Fruit fly (Drosophila melanogaster) whole organism, embryonic: ENCODE data around the gene Rnmt.
A peak's percentile ranks its signal among the peaks of the same experiment; 100 is the strongest.

Experiments
- Asciz ChIP-seq: fragments of 200-800 bp; sonication (Bioruptor generic); optimal IDR thresholded peaks from 2 replicates; lab custom pipeline; 2017; ENCODE audit warnings: missing biosample characterization, mild to moderate bottlenecking, missing genetic modification characterization, missing genetic modification reagents
- Bteb2 ChIP-seq: fragments of 200-800 bp; sonication (Bioruptor generic); optimal IDR thresholded peaks from 2 replicates; lab custom pipeline; 2016; ENCODE audit warnings: missing biosample characterization, missing genetic modification characterization
- CG1024 ChIP-seq: fragments of 200-800 bp; sonication (Bioruptor generic); IDR thresholded peaks from 2 replicates; pipeline ENCODE4 v1.3.6; 2022; ENCODE audit warnings: missing biosample characterization, missing genetic modification characterization
- CG12104 ChIP-seq: fragments of 200-800 bp; sonication (Bioruptor generic); optimal IDR thresholded peaks from 3 replicates; lab custom pipeline; 2016; ENCODE audit warnings: missing biosample characterization, missing genetic modification characterization
- CG12155 ChIP-seq: fragments of 200-800 bp; sonication (Bioruptor generic); optimal IDR thresholded peaks from 3 replicates; lab custom pipeline; 2016; ENCODE audit warnings: missing biosample characterization, missing genetic modification characterization
- CG1603 ChIP-seq: fragments of 200-800 bp; sonication (Bioruptor generic); optimal IDR thresholded peaks from 2 replicates; lab custom pipeline; 2019; ENCODE audit warnings: missing biosample characterization, mild to moderate bottlenecking, missing genetic modification characterization, moderate library complexity
- CG16779 ChIP-seq: fragments of 200-800 bp; sonication (Bioruptor generic); IDR thresholded peaks from 2 replicates; pipeline ENCODE4 v1.3.6; 2022; ENCODE audit warnings: missing biosample characterization, missing genetic modification characterization
- CG2120 ChIP-seq: fragments of 200-800 bp; sonication (Bioruptor generic); optimal IDR thresholded peaks from 3 replicates; lab custom pipeline; 2016; ENCODE audit warnings: missing biosample characterization, missing genetic modification characterization
- CG30431 ChIP-seq: fragments of 200-800 bp; sonication (Bioruptor generic); optimal IDR thresholded peaks from 2 replicates; lab custom pipeline; 2017; ENCODE audit warnings: missing biosample characterization, missing genetic modification characterization
- CG34376 ChIP-seq: fragments of 200-800 bp; sonication (Bioruptor generic); optimal IDR thresholded peaks from 2 replicates; lab custom pipeline; 2018; ENCODE audit warnings: missing biosample characterization, mild to moderate bottlenecking, missing genetic modification characterization
- CG34422 ChIP-seq: fragments of 200-800 bp; sonication (Bioruptor generic); IDR thresholded peaks from 3 replicates; pipeline ENCODE4 v1.3.6; 2022; ENCODE audit warnings: missing biosample characterization, missing genetic modification characterization
- CG4424 ChIP-seq: fragments of 200-800 bp; sonication (Bioruptor generic); optimal IDR thresholded peaks from 3 replicates; lab custom pipeline; 2016; ENCODE audit warnings: missing biosample characterization, missing genetic modification characterization
- CG4617 ChIP-seq: fragments of 200-800 bp; sonication (Bioruptor generic); optimal IDR thresholded peaks from 3 replicates; lab custom pipeline; 2016; ENCODE audit warnings: missing biosample characterization, missing genetic modification characterization, borderline replicate concordance
- CG6765 ChIP-seq: fragments of 200-800 bp; sonication (Bioruptor generic); optimal IDR thresholded peaks from 3 replicates; lab custom pipeline; 2017; ENCODE audit warnings: missing biosample characterization, mild to moderate bottlenecking, missing genetic modification characterization
- CG8359 ChIP-seq: fragments of 200-800 bp; sonication (Bioruptor generic); optimal IDR thresholded peaks from 2 replicates; lab custom pipeline; 2017; ENCODE audit warnings: missing biosample characterization, mild to moderate bottlenecking, missing genetic modification characterization, borderline replicate concordance
- CG9727 ChIP-seq: fragments of 200-800 bp; sonication (Bioruptor generic); optimal IDR thresholded peaks from 3 replicates; lab custom pipeline; 2017; ENCODE audit warnings: missing biosample characterization, mild to moderate bottlenecking, missing genetic modification characterization
- CkIIα-i1 ChIP-seq: fragments of 200-800 bp; sonication (Bioruptor generic); IDR thresholded peaks from 2 replicates; pipeline ENCODE4 v1.3.6; 2022; ENCODE audit warnings: missing biosample characterization, missing genetic modification characterization
- Dp ChIP-seq: fragments of 200-800 bp; sonication (Bioruptor generic); optimal IDR thresholded peaks from 2 replicates; lab custom pipeline; 2018; ENCODE audit warnings: missing biosample characterization, mild to moderate bottlenecking, missing genetic modification characterization, moderate library complexity
- E2f2 ChIP-seq: fragments of 200-800 bp; sonication (Bioruptor generic); IDR thresholded peaks from 2 replicates; pipeline ENCODE4 v1.3.6; 2022; ENCODE audit warnings: missing biosample characterization, missing genetic modification characterization
- HLH4C ChIP-seq: fragments of 200-800 bp; sonication (Bioruptor generic); IDR thresholded peaks from 3 replicates; pipeline ENCODE4 v1.3.6; 2022; ENCODE audit warnings: missing biosample characterization, missing genetic modification characterization; ENCODE audit not compliant: partially characterized antibody
- Hr3 ChIP-seq: fragments of 200-800 bp; sonication (Bioruptor generic); optimal IDR thresholded peaks from 3 replicates; lab custom pipeline; 2016; ENCODE audit warnings: missing biosample characterization, missing genetic modification characterization
- Kr ChIP-seq: fragments of 200-800 bp; sonication (Bioruptor generic); optimal IDR thresholded peaks from 2 replicates; lab custom pipeline; 2017; ENCODE audit warnings: missing biosample characterization, mild to moderate bottlenecking, missing genetic modification characterization
- Med ChIP-seq: fragments of 200-800 bp; sonication (Bioruptor generic); peaks from one replicate; lab custom pipeline; 2016; ENCODE audit warnings: missing biosample characterization, missing genetic modification characterization, mild to moderate bottlenecking, inconsistent platforms, moderate library complexity
- NfI ChIP-seq: fragments of 200-800 bp; sonication (Bioruptor generic); optimal IDR thresholded peaks from 3 replicates; lab custom pipeline; 2018; ENCODE audit warnings: missing biosample characterization, mild to moderate bottlenecking, missing genetic modification characterization, moderate library complexity
- Sry-δ ChIP-seq: fragments of 200-800 bp; sonication (Bioruptor generic); optimal IDR thresholded peaks from 2 replicates; lab custom pipeline; 2016; ENCODE audit warnings: missing biosample characterization, missing genetic modification characterization
- Trl ChIP-seq, 3 experiments: fragments of >200 bp in 2 of 3; fragments of 200-800 bp in 1 of 3; sonication (Bioruptor generic) in 1 of 3; optimal IDR thresholded peaks; 2 replicates in 1 of 3; 3 replicates in 2 of 3; lab custom pipeline; 2016 to 2017; ENCODE audit warnings: missing biosample characterization in 1 of 3, missing genetic modification characterization in 1 of 3
- ab ChIP-seq: fragments of 200-800 bp; sonication (Bioruptor generic); optimal IDR thresholded peaks from 2 replicates; lab custom pipeline; 2016; ENCODE audit warnings: missing biosample characterization, missing genetic modification characterization
- aop ChIP-seq: fragments of 200-800 bp; sonication (Bioruptor generic); IDR thresholded peaks from 2 replicates; pipeline ENCODE4 v1.3.6; 2022; ENCODE audit warnings: missing biosample characterization, missing genetic modification characterization
- bsh ChIP-seq, 2 experiments: fragments of 200-800 bp; sonication (Bioruptor generic); optimal IDR thresholded peaks; 2 replicates each; lab custom pipeline; 2017 to 2018; ENCODE audit warnings: mild to moderate bottlenecking in 2 of 2, missing biosample characterization in 2 of 2, missing genetic modification characterization in 2 of 2, moderate library complexity in 1 of 2
- chn ChIP-seq: fragments of 200-800 bp; sonication (Bioruptor generic); optimal IDR thresholded peaks from 2 replicates; lab custom pipeline; 2016; ENCODE audit warnings: missing biosample characterization, missing genetic modification characterization
- dati ChIP-seq: fragments of 200-800 bp; sonication (Bioruptor generic); IDR thresholded peaks from 2 replicates; pipeline ENCODE4 v1.3.6; 2022; ENCODE audit warnings: missing biosample characterization, missing genetic modification characterization
- dpn ChIP-seq, 2 experiments: fragments of 200-800 bp; sonication (Bioruptor generic); optimal IDR thresholded peaks; 3 replicates each; lab custom pipeline; 2016; ENCODE audit warnings: missing biosample characterization in 2 of 2, missing genetic modification characterization in 2 of 2
- fu2 ChIP-seq: fragments of 200-800 bp; sonication (Bioruptor generic); optimal IDR thresholded peaks from 2 replicates; lab custom pipeline; 2016; ENCODE audit warnings: missing biosample characterization, missing genetic modification characterization
- h ChIP-seq: fragments of >200 bp; optimal IDR thresholded peaks from 2 replicates; lab custom pipeline; 2017
- hth ChIP-seq: fragments of >200 bp; optimal IDR thresholded peaks from 2 replicates; lab custom pipeline; 2017; ENCODE audit warnings: inconsistent platforms
- klu ChIP-seq: fragments of 200-800 bp; sonication (Bioruptor generic); IDR thresholded peaks from 2 replicates; pipeline ENCODE4 v1.3.6; 2022; ENCODE audit warnings: missing biosample characterization, missing genetic modification characterization
- lbe ChIP-seq: fragments of 200-800 bp; sonication (Bioruptor generic); optimal IDR thresholded peaks from 2 replicates; lab custom pipeline; 2016; ENCODE audit warnings: missing biosample characterization, mild to moderate bottlenecking, missing genetic modification characterization
- lilli ChIP-seq: fragments of 200-800 bp; sonication (Bioruptor generic); optimal IDR thresholded peaks from 3 replicates; lab custom pipeline; 2016; ENCODE audit warnings: missing biosample characterization, missing genetic modification characterization
- pum ChIP-seq: fragments of 200-800 bp; sonication (Bioruptor generic); optimal IDR thresholded peaks from 2 replicates; lab custom pipeline; 2016; ENCODE audit warnings: missing biosample characterization, missing genetic modification characterization
- repo ChIP-seq: fragments of 200-800 bp; sonication (Bioruptor generic); optimal IDR thresholded peaks from 2 replicates; lab custom pipeline; 2016; ENCODE audit warnings: missing biosample characterization, missing genetic modification characterization
- row ChIP-seq: fragments of 200-800 bp; sonication (Bioruptor generic); IDR thresholded peaks from 3 replicates; pipeline ENCODE4 v1.3.6; 2022; ENCODE audit warnings: missing biosample characterization, missing genetic modification characterization
- sens-2 ChIP-seq: fragments of 200-800 bp; sonication (Bioruptor generic); IDR thresholded peaks from 2 replicates; pipeline ENCODE4 v1.3.6; 2022; ENCODE audit warnings: missing biosample characterization, missing genetic modification characterization
- seq ChIP-seq: fragments of 200-800 bp; sonication (Bioruptor generic); IDR thresholded peaks from 2 replicates; pipeline ENCODE4 v1.3.6; 2022; ENCODE audit warnings: missing biosample characterization, missing genetic modification characterization
- slbo ChIP-seq: fragments of 200-800 bp; sonication (Bioruptor generic); IDR thresholded peaks from 2 replicates; pipeline ENCODE4 v1.3.6; 2022; ENCODE audit warnings: missing biosample characterization, missing genetic modification characterization
- slp2 ChIP-seq: fragments of 200-800 bp; sonication (Bioruptor generic); optimal IDR thresholded peaks from 2 replicates; lab custom pipeline; 2016; ENCODE audit warnings: missing biosample characterization, missing genetic modification characterization
- so ChIP-seq: fragments of 200-800 bp; sonication (Bioruptor generic); IDR thresholded peaks from 3 replicates; pipeline ENCODE4 v1.3.6; 2022; ENCODE audit warnings: missing biosample characterization, missing genetic modification characterization
- sqz ChIP-seq: fragments of 200-800 bp; sonication (Bioruptor generic); optimal IDR thresholded peaks from 3 replicates; lab custom pipeline; 2018; ENCODE audit warnings: missing biosample characterization, mild to moderate bottlenecking, missing genetic modification characterization
- stc ChIP-seq: fragments of 200-800 bp; sonication (Bioruptor generic); IDR thresholded peaks from 2 replicates; pipeline ENCODE4 v1.3.6; 2022; ENCODE audit warnings: missing biosample characterization, missing genetic modification characterization
- twi ChIP-seq: fragments of 200-800 bp; optimal IDR thresholded peaks from 2 replicates; lab custom pipeline; 2019; ENCODE audit warnings: missing biosample characterization, mild to moderate bottlenecking, missing genetic modification characterization, moderate library complexity
- zfh1 ChIP-seq: fragments of 200-800 bp; sonication (Bioruptor generic); IDR thresholded peaks from 3 replicates; pipeline ENCODE4 v1.3.6; 2022; ENCODE audit warnings: missing biosample characterization, missing genetic modification characterization

Rnmt gene

DNA sequence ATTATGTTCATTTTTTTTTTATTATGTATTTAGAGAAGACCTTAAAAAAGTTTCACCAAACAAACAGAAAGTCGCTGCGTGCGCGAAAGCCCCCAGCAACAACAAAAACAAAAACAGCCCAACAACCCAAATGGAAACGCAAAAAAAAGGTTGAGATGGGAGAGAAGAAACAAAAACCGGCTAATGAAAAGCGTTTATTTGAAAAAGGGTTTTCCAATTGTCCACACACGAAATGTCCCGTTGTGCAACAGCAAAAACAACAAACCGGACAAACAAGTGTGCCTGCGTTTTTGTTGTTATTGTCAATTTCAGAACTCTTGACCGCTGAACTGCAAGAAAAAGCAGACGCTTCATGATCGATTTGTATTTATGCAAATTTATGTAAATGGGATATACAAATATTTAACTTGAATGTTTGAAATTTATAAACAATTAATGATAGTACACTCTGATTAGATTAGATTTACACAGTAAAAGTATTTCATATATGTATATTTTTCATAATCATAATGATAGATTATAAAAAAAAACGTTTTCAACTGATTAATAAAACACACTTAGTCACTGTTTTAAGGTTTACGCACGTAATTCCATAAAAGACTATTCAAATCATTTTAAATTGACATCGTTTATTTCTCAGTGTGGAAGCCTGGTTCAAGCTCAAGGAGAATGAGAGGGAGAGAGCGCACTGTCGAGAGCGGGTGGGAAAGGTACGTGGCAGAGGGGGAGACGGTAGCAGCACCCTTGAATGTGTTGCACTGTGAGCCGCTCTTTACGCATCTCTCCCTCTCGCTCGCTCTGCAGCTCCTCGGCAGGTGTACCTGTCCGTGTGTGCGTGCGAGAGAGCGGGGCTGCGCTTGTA is 46.9 kb downstream of the Rnmt start (continued):
- no peak for TF ChIP-seq CG1603
- TF ChIP-seq fu2 (GFP tag; lab: Kevin White, UChicago), result no peak
- TF ChIP-seq twi (tag; lab: Kevin White, UChicago), result peak; percentile 41
- peak; percentile 75 for TF ChIP-seq row
- peak; percentile 60 for TF ChIP-seq chn (GFP tag; lab: Kevin White, UChicago)
- peak; percentile 64; the same call in 1 of the 2 replicates for TF ChIP-seq klu (GFP tag; lab: Robert Waterston, UW)
- no peak for TF ChIP-seq Bteb2 (GFP tag; lab: Kevin White, UChicago)
- peak; percentile 48 for TF ChIP-seq lilli (GFP tag; lab: Kevin White, UChicago)
- TF ChIP-seq CG2120, result peak; percentile 31
- peak; percentile 85 for TF ChIP-seq Asciz (GFP tag; lab: Kevin White, UChicago)
- TF ChIP-seq Trl (optimal IDR thresholded peaks at IDR 0.05; lab: Kevin White, UChicago), result peak; percentile 66 to 94
- peak; percentile 20 for TF ChIP-seq Trl (GFP tag; optimal IDR thresholded peaks at IDR 0.05; lab: Kevin White, UChicago)
- peak; percentile 41 for TF ChIP-seq CG12155 (GFP tag; lab: Kevin White, UChicago)
- TF ChIP-seq Kr, result no peak
- TF ChIP-seq Dp, result no peak
- TF ChIP-seq lbe (GFP tag; lab: Kevin White, UChicago), result peak; percentile 59
- peak; percentile 34 for TF ChIP-seq pum
- peak; percentile 55 for TF ChIP-seq sqz (GFP tag; lab: Kevin White, UChicago)
- TF ChIP-seq CG9727, result peak; percentile 95
- TF ChIP-seq CG34422 (GFP tag; lab: Robert Waterston, UW), result peak; percentile 73; the same call in 2 of the 3 replicates
- TF ChIP-seq aop (GFP tag; lab: Robert Waterston, UW), result 0 out of 2 replicates have a peak, but pooled peaks have one; percentile 39
- no peak for TF ChIP-seq hth
- TF ChIP-seq CG16779 (GFP tag; lab: Robert Waterston, UW), result no peak
- peak; percentile 76 for TF ChIP-seq Hr3 (GFP tag; lab: Kevin White, UChicago)
- TF ChIP-seq bsh (GFP tag; optimal IDR thresholded peaks at IDR 0.05; lab: Kevin White, UChicago), result peak; percentile 57 to 76
- peak; percentile 34 for TF ChIP-seq NfI (GFP tag; lab: Kevin White, UChicago)
- TF ChIP-seq E2f2 (GFP tag; lab: Robert Waterston, UW), result peak; percentile 37; the same call in 1 of the 2 replicates
- TF ChIP-seq CG12104 (GFP tag; lab: Kevin White, UChicago), result peak; percentile 75
- peak; percentile 80 for TF ChIP-seq zfh1 (GFP tag; lab: Robert Waterston, UW)
- TF ChIP-seq slbo, result peak; percentile 61
- TF ChIP-seq CG8359 (GFP tag; lab: Kevin White, UChicago), result peak; percentile 52
- no peak for TF ChIP-seq ab (GFP tag; lab: Kevin White, UChicago)
- peak; percentile 85 for TF ChIP-seq CG4424 (GFP tag; lab: Kevin White, UChicago)
- peak; percentile 51 for TF ChIP-seq CG6765 (GFP tag; lab: Kevin White, UChicago)
- no peak for TF ChIP-seq CkIIα-i1 (GFP tag; lab: Robert Waterston, UW)
- TF ChIP-seq Sry-δ (GFP tag; lab: Kevin White, UChicago), result no peak
- TF ChIP-seq HLH4C (GFP tag; lab: Robert Waterston, UW), result no peak
- TF ChIP-seq CG34376 (GFP tag; lab: Kevin White, UChicago), result no peak
- TF ChIP-seq seq (GFP tag; lab: Robert Waterston, UW), result peak; percentile 52
- peak; percentile 39 for TF ChIP-seq slp2 (GFP tag; lab: Kevin White, UChicago)
- TF ChIP-seq dpn (GFP tag; optimal IDR thresholded peaks at IDR 0.05; lab: Kevin White, UChicago), result peak; percentile 47 to 74
- TF ChIP-seq repo (GFP tag; lab: Kevin White, UChicago), result no peak
- TF ChIP-seq Med (GFP tag; lab: Kevin White, UChicago), result peak; percentile 80
- peak; percentile 13 for TF ChIP-seq CG4617 (GFP tag; lab: Kevin White, UChicago)
- no peak for TF ChIP-seq dati
- peak; percentile 51 for TF ChIP-seq CG30431 (GFP tag; lab: Kevin White, UChicago)
- 0 out of 3 replicates have a peak, but pooled peaks have one; percentile 47 for TF ChIP-seq so
- peak; percentile 55; the same call in 1 of the 2 replicates for TF ChIP-seq stc
- TF ChIP-seq CG1024, result peak; percentile 47
- no peak for TF ChIP-seq h (lab: Kevin White, UChicago)
- TF ChIP-seq sens-2 (GFP tag; lab: Robert Waterston, UW), result no peak
